Fruit fly (Drosophila melanogaster) whole organism, prepupa: ENCODE data around the gene CG11837.

Experiments
- Blimp-1 ChIP-seq: fragments of 200-800 bp; sonication (Bioruptor generic); optimal IDR thresholded peaks from 3 replicates; lab custom pipeline; 2017; ENCODE audit warnings: missing biosample characterization, missing genetic modification characterization, mild to moderate bottlenecking, moderate library complexity, missing genetic modification reagents
- CG10631 ChIP-seq: fragments of 200-800 bp; sonication (Bioruptor generic); optimal IDR thresholded peaks from 2 replicates; lab custom pipeline; 2016; ENCODE audit warnings: missing biosample characterization, missing genetic modification characterization
- CG11762 ChIP-seq: fragments of 200-800 bp; sonication (Bioruptor generic); optimal IDR thresholded peaks from 3 replicates; lab custom pipeline; 2016; ENCODE audit warnings: missing biosample characterization, missing genetic modification characterization; ENCODE audit not compliant: insufficient read depth
- CG11902 ChIP-seq: fragments of 200-800 bp; sonication (Bioruptor generic); optimal IDR thresholded peaks from 3 replicates; lab custom pipeline; 2016; ENCODE audit warnings: missing biosample characterization, missing genetic modification characterization
- CG15336 ChIP-seq: fragments of 200-800 bp; sonication (Bioruptor generic); IDR thresholded peaks from 2 replicates; pipeline ENCODE4 v1.3.6; 2022; ENCODE audit warnings: missing biosample characterization, missing genetic modification characterization
- CG1621 ChIP-seq: fragments of 200-800 bp; sonication (Bioruptor generic); optimal IDR thresholded peaks from 3 replicates; lab custom pipeline; 2018; ENCODE audit warnings: missing biosample characterization, mild to moderate bottlenecking, missing genetic modification characterization
- CG16779 ChIP-seq: fragments of 200-800 bp; sonication (Bioruptor generic); optimal IDR thresholded peaks from 3 replicates; lab custom pipeline; 2017; ENCODE audit warnings: missing biosample characterization, mild to moderate bottlenecking, missing genetic modification characterization
- CG32006 ChIP-seq: fragments of 200-800 bp; sonication (Bioruptor generic); optimal IDR thresholded peaks from 3 replicates; lab custom pipeline; 2017; ENCODE audit warnings: missing biosample characterization, mild to moderate bottlenecking, missing genetic modification characterization
- CG34406 ChIP-seq: fragments of 200-800 bp; sonication (Bioruptor generic); optimal IDR thresholded peaks from 3 replicates; lab custom pipeline; 2016; ENCODE audit warnings: missing biosample characterization, missing genetic modification characterization
- CG3919 ChIP-seq: fragments of 200-800 bp; sonication (Bioruptor generic); optimal IDR thresholded peaks from 3 replicates; lab custom pipeline; 2016; ENCODE audit warnings: missing biosample characterization, missing genetic modification characterization
- CG6163 ChIP-seq: fragments of 200-800 bp; sonication (Bioruptor generic); IDR thresholded peaks from 3 replicates; pipeline ENCODE4 v1.3.6; 2022; ENCODE audit warnings: missing biosample characterization, missing genetic modification characterization
- CG6276 ChIP-seq: fragments of 200-800 bp; sonication (Bioruptor generic); optimal IDR thresholded peaks from 2 replicates; lab custom pipeline; 2017; ENCODE audit warnings: missing biosample characterization, mild to moderate bottlenecking, missing genetic modification characterization
- CG6792 ChIP-seq: fragments of 200-800 bp; sonication (Bioruptor generic); optimal IDR thresholded peaks from 3 replicates; lab custom pipeline; 2016; ENCODE audit warnings: missing biosample characterization, missing genetic modification characterization
- CG6808 ChIP-seq: fragments of 200-800 bp; sonication (Bioruptor generic); optimal IDR thresholded peaks from 3 replicates; lab custom pipeline; 2017; ENCODE audit warnings: missing biosample characterization, missing genetic modification characterization, mild to moderate bottlenecking, moderate library complexity, missing genetic modification reagents
- CG6854 ChIP-seq: fragments of 200-800 bp; sonication (Bioruptor generic); optimal IDR thresholded peaks from 2 replicates; lab custom pipeline; 2017; ENCODE audit warnings: missing biosample characterization, mild to moderate bottlenecking, missing genetic modification characterization
- CG8119 ChIP-seq: fragments of 200-800 bp; sonication (Bioruptor generic); IDR thresholded peaks from 3 replicates; pipeline ENCODE4 v1.3.6; 2022; ENCODE audit warnings: missing biosample characterization, missing genetic modification characterization
- CG8319 ChIP-seq: fragments of 200-800 bp; sonication (Bioruptor generic); optimal IDR thresholded peaks from 3 replicates; lab custom pipeline; 2016; ENCODE audit warnings: missing biosample characterization, missing genetic modification characterization
- CG9139 ChIP-seq: fragments of 200-800 bp; sonication (Bioruptor generic); optimal IDR thresholded peaks from 3 replicates; lab custom pipeline; 2017; ENCODE audit warnings: missing biosample characterization, mild to moderate bottlenecking, missing genetic modification characterization
- Eip75B ChIP-seq: fragments of 200-800 bp; sonication (Bioruptor generic); optimal IDR thresholded peaks from 3 replicates; lab custom pipeline; 2016; ENCODE audit warnings: missing biosample characterization, missing genetic modification characterization
- Eip78C ChIP-seq: fragments of 200-800 bp; sonication (Bioruptor generic); peaks from one replicate; lab custom pipeline; 2016; ENCODE audit warnings: missing biosample characterization, missing genetic modification characterization
- Eip93F ChIP-seq: fragments of 200-800 bp; sonication (Bioruptor generic); optimal IDR thresholded peaks from 2 replicates; lab custom pipeline; 2016; ENCODE audit warnings: missing biosample characterization, mild to moderate bottlenecking, missing genetic modification characterization
- Ets21C ChIP-seq: fragments of 200-800 bp; sonication (Bioruptor generic); optimal IDR thresholded peaks from 3 replicates; lab custom pipeline; 2016; ENCODE audit warnings: missing biosample characterization, missing genetic modification characterization
- Ets96B ChIP-seq: fragments of 200-800 bp; optimal IDR thresholded peaks from 2 replicates; lab custom pipeline; 2019; ENCODE audit warnings: missing biosample characterization, mild to moderate bottlenecking, missing genetic modification characterization, moderate library complexity
- Gug ChIP-seq: fragments of 200-800 bp; sonication (Bioruptor generic); IDR thresholded peaks from 2 replicates; pipeline ENCODE4 v1.3.6; 2022; ENCODE audit warnings: missing biosample characterization, missing genetic modification characterization
- Hr38 ChIP-seq: sonication (Bioruptor generic); optimal IDR thresholded peaks from 2 replicates; lab custom pipeline; 2016; ENCODE audit warnings: missing biosample characterization, missing genetic modification characterization
- Hr39 ChIP-seq: fragments of 200-800 bp; sonication (Bioruptor generic); optimal IDR thresholded peaks from 2 replicates; lab custom pipeline; 2016; ENCODE audit warnings: missing biosample characterization, missing genetic modification characterization
- Hr4 ChIP-seq: fragments of 200-800 bp; sonication (Bioruptor generic); optimal IDR thresholded peaks from 3 replicates; lab custom pipeline; 2016; ENCODE audit warnings: missing biosample characterization, missing genetic modification characterization
- OdsH ChIP-seq: fragments of 200-800 bp; sonication (Bioruptor generic); optimal IDR thresholded peaks from 3 replicates; lab custom pipeline; 2016; ENCODE audit warnings: missing biosample characterization, missing genetic modification characterization
- Sox102F ChIP-seq: fragments of 200-800 bp; sonication (Bioruptor generic); optimal IDR thresholded peaks from 2 replicates; lab custom pipeline; 2016; ENCODE audit warnings: missing biosample characterization, mild to moderate bottlenecking, missing genetic modification characterization
- Sox14 ChIP-seq: fragments of 200-800 bp; sonication (Bioruptor generic); optimal IDR thresholded peaks from 3 replicates; lab custom pipeline; 2016; ENCODE audit warnings: missing biosample characterization, missing genetic modification characterization
- Sox15 ChIP-seq: fragments of 200-800 bp; sonication (Bioruptor generic); optimal IDR thresholded peaks from 3 replicates; lab custom pipeline; 2016; ENCODE audit warnings: missing biosample characterization, missing genetic modification characterization
- achi ChIP-seq: fragments of 200-800 bp; sonication (Bioruptor generic); optimal IDR thresholded peaks from 3 replicates; lab custom pipeline; 2016; ENCODE audit warnings: missing biosample characterization, missing genetic modification characterization
- acj6 ChIP-seq: fragments of 200-800 bp; sonication (Bioruptor generic); optimal IDR thresholded peaks from 3 replicates; lab custom pipeline; 2016; ENCODE audit warnings: missing biosample characterization, missing genetic modification characterization
- dac ChIP-seq: fragments of 200-800 bp; sonication (Bioruptor generic); optimal IDR thresholded peaks from 2 replicates; lab custom pipeline; 2017; ENCODE audit warnings: missing biosample characterization, mild to moderate bottlenecking, missing genetic modification characterization
- dsx ChIP-seq: fragments of 200-800 bp; optimal IDR thresholded peaks from 3 replicates; lab custom pipeline; 2019; ENCODE audit warnings: missing biosample characterization, mild to moderate bottlenecking, missing genetic modification characterization, moderate library complexity; ENCODE audit not compliant: poor library complexity, severe bottlenecking
- eg ChIP-seq: fragments of 200-800 bp; sonication (Bioruptor generic); IDR thresholded peaks from 3 replicates; pipeline ENCODE4 v1.3.6; 2022; ENCODE audit warnings: missing biosample characterization, missing genetic modification characterization
- esn ChIP-seq: fragments of 200-800 bp; sonication (Bioruptor generic); optimal IDR thresholded peaks from 2 replicates; lab custom pipeline; 2016; ENCODE audit warnings: missing biosample characterization, mild to moderate bottlenecking, missing genetic modification characterization, moderate library complexity
- fd59A ChIP-seq: fragments of 200-800 bp; sonication (Bioruptor generic); optimal IDR thresholded peaks from 2 replicates; lab custom pipeline; 2017; ENCODE audit warnings: missing biosample characterization, mild to moderate bottlenecking, missing genetic modification characterization, missing genetic modification reagents
- fd85E ChIP-seq: fragments of 200-800 bp; sonication (Bioruptor generic); optimal IDR thresholded peaks from 3 replicates; lab custom pipeline; 2016; ENCODE audit warnings: missing biosample characterization, missing genetic modification characterization
- fkh ChIP-seq: fragments of 200-800 bp; sonication (Bioruptor generic); optimal IDR thresholded peaks from 3 replicates; lab custom pipeline; 2017; ENCODE audit warnings: missing biosample characterization, mild to moderate bottlenecking, missing genetic modification characterization, moderate library complexity
- lz ChIP-seq: fragments of 200-800 bp; sonication (Bioruptor generic); optimal IDR thresholded peaks from 3 replicates; lab custom pipeline; 2016; ENCODE audit warnings: missing biosample characterization, missing genetic modification characterization
- pdm3 ChIP-seq: fragments of 200-800 bp; sonication (Bioruptor generic); optimal IDR thresholded peaks from 3 replicates; lab custom pipeline; 2016; ENCODE audit warnings: missing biosample characterization, missing genetic modification characterization
- salr ChIP-seq, 2 experiments: fragments of 200-800 bp; sonication (Bioruptor generic); optimal IDR thresholded peaks; 3 replicates each; lab custom pipeline; 2016 to 2018; ENCODE audit warnings: missing biosample characterization in 2 of 2, missing genetic modification characterization in 2 of 2, mild to moderate bottlenecking in 1 of 2
- ss ChIP-seq, 2 experiments: fragments of 200-800 bp; sonication (Bioruptor generic); optimal IDR thresholded peaks; 2 replicates in 1 of 2; 3 replicates in 1 of 2; lab custom pipeline; 2017 to 2018; ENCODE audit warnings: mild to moderate bottlenecking in 2 of 2, missing biosample characterization in 2 of 2, missing genetic modification characterization in 2 of 2, moderate library complexity in 1 of 2
- vri ChIP-seq: fragments of 200-800 bp; sonication (Bioruptor generic); optimal IDR thresholded peaks from 3 replicates; lab custom pipeline; 2016; ENCODE audit warnings: missing biosample characterization, mild to moderate bottlenecking, missing genetic modification characterization

Gene CG11837

DNA sequence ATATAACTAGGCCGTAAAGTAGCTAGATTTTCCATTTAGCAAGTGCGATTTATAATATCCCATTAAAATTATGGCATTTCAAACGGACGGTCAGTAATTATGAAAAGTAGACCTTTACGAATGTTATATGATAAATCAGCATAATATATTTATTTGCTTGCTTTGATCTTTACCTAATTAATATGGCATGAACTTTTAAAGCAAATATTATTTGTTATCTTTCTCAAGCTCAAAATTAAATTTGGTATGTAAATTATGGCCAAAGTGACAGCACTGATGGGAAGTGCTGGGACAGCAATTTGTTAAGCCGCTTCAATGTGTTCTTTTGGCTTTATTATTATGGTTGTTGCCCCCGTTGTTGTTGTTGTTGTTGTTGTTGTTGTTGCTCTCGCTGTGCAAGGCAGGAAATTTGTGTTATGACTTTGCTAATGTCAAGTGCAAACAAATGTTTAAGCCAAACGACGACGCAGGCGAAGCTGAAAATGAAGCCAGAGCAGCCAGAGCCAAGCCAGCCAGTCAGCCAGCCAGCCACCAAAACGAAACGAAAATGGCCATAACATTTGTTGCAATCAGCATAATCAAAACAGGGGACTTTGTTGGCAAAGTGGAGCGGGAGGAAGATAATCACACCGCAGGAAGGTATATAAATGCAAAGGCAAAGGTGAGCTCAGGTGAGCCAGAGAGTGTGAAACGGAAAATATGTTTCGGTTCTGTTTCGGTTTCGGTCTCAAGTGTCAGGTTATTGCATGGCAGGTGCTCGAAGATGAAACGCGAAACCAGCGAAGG, 33.4 kb downstream of the CG11837 start (continued):
- no peak for TF ChIP-seq fd59A (GFP tag; lab: Kevin White, UChicago)
- no peak for TF ChIP-seq CG15336 (GFP tag; lab: Robert Waterston, UW)
- no peak for TF ChIP-seq CG6276 (GFP tag; lab: Kevin White, UChicago)
- no peak for TF ChIP-seq CG6163 (GFP tag; lab: Robert Waterston, UW)
- TF ChIP-seq Hr4 = no peak
- TF ChIP-seq CG34406 (GFP tag; lab: Kevin White, UChicago) = no peak
- peak; percentile 30 for TF ChIP-seq fkh (GFP tag; lab: Kevin White, UChicago)

DNA sequence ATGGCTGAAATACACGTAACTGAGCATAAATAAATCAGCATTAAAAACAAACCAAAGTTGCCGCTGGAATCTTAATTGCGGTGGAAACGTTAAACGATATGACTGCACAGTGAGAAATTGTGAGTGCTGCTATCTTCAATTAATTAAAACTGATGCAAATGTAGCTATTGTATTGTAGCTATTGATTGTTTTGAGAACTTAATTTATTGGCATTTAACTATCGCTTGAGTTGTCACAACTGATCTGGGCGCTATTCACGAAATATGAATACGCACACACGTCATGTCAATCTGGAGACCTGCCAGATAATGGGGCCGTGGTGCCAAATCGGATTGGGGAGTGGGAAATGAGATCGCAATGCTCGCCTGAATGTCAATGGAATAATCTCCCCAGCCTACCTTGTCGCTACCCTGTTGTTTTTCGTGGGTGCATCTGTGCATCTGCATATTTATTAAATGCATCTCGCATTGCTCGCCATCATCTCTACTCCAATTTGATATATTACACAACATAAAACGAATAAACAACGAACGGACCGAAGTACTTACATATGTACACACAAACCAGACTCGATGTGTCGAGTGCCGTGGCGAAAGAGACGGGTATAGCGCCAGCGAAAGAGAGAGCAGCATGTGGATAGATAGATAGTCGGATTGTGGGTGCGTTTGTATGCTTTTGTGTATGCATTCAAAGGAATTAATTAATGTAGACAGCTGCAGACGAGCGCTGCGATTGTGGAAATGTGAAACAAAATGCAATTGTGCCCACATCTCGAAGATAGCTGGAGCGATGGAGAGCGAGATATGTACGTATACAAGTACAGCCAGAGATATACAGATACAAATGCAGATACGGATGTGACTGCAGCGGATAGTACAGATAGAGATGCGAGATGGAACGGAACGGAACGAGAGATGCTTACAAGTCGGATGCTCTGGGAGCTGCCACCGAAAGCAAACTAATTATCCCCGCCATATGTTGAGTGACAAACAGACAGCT, 34.5 kb downstream of the CG11837 start:
- TF ChIP-seq CG11762 (GFP tag; lab: Kevin White, UChicago) = no peak
- TF ChIP-seq CG32006 (GFP tag; lab: Kevin White, UChicago) = peak; percentile 30
- no peak for TF ChIP-seq Ets21C (GFP tag; lab: Kevin White, UChicago)
- peak; percentile 45; the same call in 1 of the 3 replicates for TF ChIP-seq eg (GFP tag; lab: Robert Waterston, UW)
- no peak for TF ChIP-seq CG16779 (tag; lab: Kevin White, UChicago)
- TF ChIP-seq OdsH (GFP tag; lab: Kevin White, UChicago) = peak; percentile 40
- peak; percentile 38 for TF ChIP-seq achi (GFP tag; lab: Kevin White, UChicago)
- peak; percentile 3 for TF ChIP-seq Eip75B (GFP tag; lab: Kevin White, UChicago)
- no peak for TF ChIP-seq Eip93F
- peak; percentile 11; the same call in 1 of the 3 replicates for TF ChIP-seq CG6163 (GFP tag; lab: Robert Waterston, UW)
- no peak for TF ChIP-seq CG1621 (tag; lab: Kevin White, UChicago)
- no peak for TF ChIP-seq CG6854 (GFP tag; lab: Kevin White, UChicago)
- TF ChIP-seq Ets96B (tag; lab: Kevin White, UChicago) = peak; percentile 51
- TF ChIP-seq Sox102F (GFP tag; lab: Kevin White, UChicago) = peak; percentile 8
- no peak for TF ChIP-seq Gug (GFP tag; lab: Robert Waterston, UW)
- no peak for TF ChIP-seq Sox15 (GFP tag; lab: Kevin White, UChicago)
- TF ChIP-seq dsx (GFP tag; lab: Kevin White, UChicago) = no peak
- no peak for TF ChIP-seq Hr38 (GFP tag; lab: Kevin White, UChicago)
- peak in 1 of 2 experiments; percentile 26 for TF ChIP-seq salr (GFP tag; optimal IDR thresholded peaks at IDR 0.05; lab: Kevin White, UChicago)
- peak; percentile 55 for TF ChIP-seq esn (GFP tag; lab: Kevin White, UChicago)
- 0 out of 2 replicates have a peak, but pooled peaks have one; percentile 13 for TF ChIP-seq CG15336 (GFP tag; lab: Robert Waterston, UW)
- peak; percentile 37 for TF ChIP-seq Sox14 (GFP tag; lab: Kevin White, UChicago)
- TF ChIP-seq CG6808 (GFP tag; lab: Kevin White, UChicago) = peak; percentile 33
- peak; percentile 46 for TF ChIP-seq acj6 (GFP tag; lab: Kevin White, UChicago)
- peak; percentile 34 for TF ChIP-seq CG10631
- TF ChIP-seq fd59A (GFP tag; lab: Kevin White, UChicago) = no peak
- TF ChIP-seq vri (GFP tag; lab: Kevin White, UChicago) = peak; percentile 4
- TF ChIP-seq dac (GFP tag; lab: Kevin White, UChicago) = no peak
- TF ChIP-seq CG8119 (GFP tag; lab: Robert Waterston, UW) = no peak
- TF ChIP-seq fkh (GFP tag; lab: Kevin White, UChicago) = peak; percentile 88
- TF ChIP-seq fd85E (GFP tag; lab: Kevin White, UChicago) = no peak
- TF ChIP-seq CG11902 (GFP tag; lab: Kevin White, UChicago) = no peak
- no peak for TF ChIP-seq CG6792 (GFP tag; lab: Kevin White, UChicago)
- TF ChIP-seq Eip78C = peak; percentile 70
- peak; percentile 58 for TF ChIP-seq Hr39
- peak; percentile 33 for TF ChIP-seq CG8319
- peak; percentile 44 for TF ChIP-seq pdm3 (GFP tag; lab: Kevin White, UChicago)
- TF ChIP-seq CG3919 (GFP tag; lab: Kevin White, UChicago) = peak; percentile 42
- TF ChIP-seq ss (GFP tag; optimal IDR thresholded peaks at IDR 0.05; lab: Kevin White, UChicago) = peak in 1 of 2 experiments; percentile 7
- no peak for TF ChIP-seq Blimp-1 (GFP tag; lab: Kevin White, UChicago)
- TF ChIP-seq CG9139 = no peak
- TF ChIP-seq lz (GFP tag; lab: Kevin White, UChicago) = peak; percentile 19
